Fruit fly (Drosophila melanogaster) whole organism: ENCODE measurements around the gene Kyat.

Experiments used
- CG8478 ChIP-seq: fragments of >200 bp; optimal IDR thresholded peaks from 2 replicates; lab custom pipeline; 2018; ENCODE audit warnings: inconsistent platforms
- Dll ChIP-seq: fragments of >200 bp; optimal IDR thresholded peaks from 2 replicates; lab custom pipeline; 2017
- EcR ChIP-seq, 2 experiments: fragments of >200 bp; optimal IDR thresholded peaks; 2 replicates each; lab custom pipeline; 2017; ENCODE audit warnings: missing biosample characterization in 2 of 2, missing genetic modification characterization in 2 of 2, missing genetic modification reagents in 2 of 2
- pan ChIP-seq: fragments of >200 bp; optimal IDR thresholded peaks from 2 replicates; lab custom pipeline; 2017
- psq ChIP-seq: fragments of >200 bp; optimal IDR thresholded peaks from 2 replicates; lab custom pipeline; 2017
- usp ChIP-seq: fragments of >200 bp; optimal IDR thresholded peaks from 2 replicates; lab custom pipeline; 2017; ENCODE audit warnings: missing biosample characterization, missing genetic modification characterization, mixed read lengths

dm6 chr3R:11851939-11852338, 29.6 kb upstream of the Kyat start:
- TF ChIP-seq psq (lab: Kevin White, UChicago) (no peak), Dll (lab: Kevin White, UChicago) (no peak), EcR (GFP tag; optimal IDR thresholded peaks at IDR 0.05; lab: Kevin White, UChicago) (no peak), pan (lab: Kevin White, UChicago) (no peak), CG8478 (lab: Kevin White, UChicago) (no peak), usp (GFP tag; lab: Kevin White, UChicago) (no peak)
